Worm (Caenorhabditis elegans) whole organism, L1 larva: ENCODE measurements around the gene F25H8.2.
A peak's percentile ranks its signal among the peaks of the same experiment; 100 is the strongest.
"Not testable (repeated sequence)": the region's sequence is repeated elsewhere in the genome, so short reads cannot be mapped to it uniquely, and the experiment has no call there.

Experiments used
- C16A3.4 ChIP-seq: fragments of 150-350 bp; optimal IDR thresholded peaks from 2 replicates; lab custom pipeline; 2014; ENCODE audit warnings: missing biosample characterization, missing genetic modification characterization
- C34B4.2 ChIP-seq: sonication (generic microtip); optimal IDR thresholded peaks from 2 replicates; lab custom pipeline; 2017; ENCODE audit warnings: mild to moderate bottlenecking, missing genetic modification characterization, missing compliant biosample characterization
- F16B12.6 ChIP-seq: fragments of 150-350 bp; optimal IDR thresholded peaks from 2 replicates; lab custom pipeline; 2014; ENCODE audit warnings: missing biosample characterization, missing genetic modification characterization
- aha-1 ChIP-seq: fragments of 150-350 bp; optimal IDR thresholded peaks from 2 replicates; lab custom pipeline; 2014; ENCODE audit warnings: missing biosample characterization, missing genetic modification characterization
- aly-2 ChIP-seq: fragments of 150-350 bp; optimal IDR thresholded peaks from 2 replicates; lab custom pipeline; 2014; ENCODE audit warnings: missing biosample characterization, missing genetic modification characterization
- ama-1 ChIP-seq: fragments of 150-350 bp; optimal IDR thresholded peaks from 2 replicates; lab custom pipeline; 2014
- blmp-1 ChIP-seq: fragments of 150-350 bp; optimal IDR thresholded peaks from 2 replicates; lab custom pipeline; 2014; ENCODE audit warnings: missing biosample characterization, missing genetic modification characterization
- ceh-8 ChIP-seq: fragments of 200-800 bp; sonication (Bioruptor generic); optimal IDR thresholded peaks from 2 replicates; lab custom pipeline; 2018; ENCODE audit warnings: mild to moderate bottlenecking, missing genetic modification characterization, moderate library complexity, missing compliant biosample characterization
- ceh-82 ChIP-seq, 3 experiments: fragments of 150-350 bp in 1 of 3; sonication (generic microtip) in 2 of 3; optimal IDR thresholded peaks; 2 replicates each; lab custom pipeline; 2014 to 2017; ENCODE audit warnings: missing biosample characterization in 3 of 3, missing genetic modification characterization in 3 of 3
- ceh-88 ChIP-seq: fragments of 200-800 bp; sonication (Bioruptor generic); IDR thresholded peaks from 2 replicates; pipeline ENCODE4 v1.3.6; 2022; ENCODE audit warnings: missing genetic modification characterization, missing compliant biosample characterization
- efl-1 ChIP-seq, 4 experiments: fragments of 150-350 bp; optimal IDR thresholded peaks in 3 of 4; peaks in 1 of 4; 1 replicate in 1 of 4; 2 replicates in 3 of 4; lab custom pipeline; 2014; ENCODE audit warnings: missing biosample characterization in 2 of 4, missing genetic modification characterization in 2 of 4, missing genetic modification reagents in 2 of 4
- egl-27 ChIP-seq, 2 experiments: fragments of 150-350 bp in 1 of 2; sonication (generic microtip); optimal IDR thresholded peaks; 3 replicates each; lab custom pipeline; 2017 to 2018; ENCODE audit warnings: missing biosample characterization in 2 of 2, missing genetic modification characterization in 2 of 2, missing genetic modification reagents in 2 of 2
- elt-3 ChIP-seq, 6 experiments: fragments of 150-350 bp in 1 of 6; sonication (generic microtip); optimal IDR thresholded peaks; 2 replicates each; lab custom pipeline; 2017 to 2018; ENCODE audit warnings: missing biosample characterization in 6 of 6, missing genetic modification characterization in 6 of 6, inconsistent platforms in 1 of 6
- fkh-4 ChIP-seq: sonication (generic microtip); optimal IDR thresholded peaks from 2 replicates; lab custom pipeline; 2016; ENCODE audit warnings: missing compliant biosample characterization, missing genetic modification characterization, borderline replicate concordance
- fkh-8 ChIP-seq: sonication (generic microtip); optimal IDR thresholded peaks from 2 replicates; lab custom pipeline; 2016; ENCODE audit warnings: mild to moderate bottlenecking, missing genetic modification characterization, missing compliant biosample characterization
- hlh-17 ChIP-seq: fragments of 200-800 bp; sonication (Bioruptor generic); optimal IDR thresholded peaks from 2 replicates; lab custom pipeline; 2018; ENCODE audit warnings: missing genetic modification characterization, mild to moderate bottlenecking, missing compliant biosample characterization, moderate library complexity, borderline replicate concordance
- lin-15B ChIP-seq: fragments of 150-350 bp; sonication (generic microtip); optimal IDR thresholded peaks from 3 replicates; lab custom pipeline; 2014; ENCODE audit warnings: missing biosample characterization, missing genetic modification characterization
- lsy-2 ChIP-seq, 2 experiments: fragments of 150-350 bp; optimal IDR thresholded peaks; 2 replicates each; lab custom pipeline; 2014; ENCODE audit warnings: missing biosample characterization in 2 of 2, missing genetic modification characterization in 2 of 2
- nhr-19 ChIP-seq: fragments of 200-800 bp; sonication (Bioruptor generic); conservative IDR thresholded peaks from 2 replicates; pipeline ENCODE4 v1.3.6; 2022; ENCODE audit warnings: missing genetic modification characterization, missing compliant biosample characterization
- nhr-20 ChIP-seq: sonication (generic microtip); optimal IDR thresholded peaks from 2 replicates; lab custom pipeline; 2016; ENCODE audit warnings: mild to moderate bottlenecking, missing genetic modification characterization, missing compliant biosample characterization
- nhr-71 ChIP-seq: sonication (generic microtip); optimal IDR thresholded peaks from 2 replicates; lab custom pipeline; 2016; ENCODE audit warnings: mild to moderate bottlenecking, missing genetic modification characterization, moderate library complexity, missing compliant biosample characterization
- nhr-85 ChIP-seq: sonication (generic microtip); peaks from one replicate; lab custom pipeline; 2016; ENCODE audit warnings: missing genetic modification characterization, inconsistent platforms, missing compliant biosample characterization
- pqm-1 ChIP-seq: sonication (generic microtip); optimal IDR thresholded peaks from 3 replicates; lab custom pipeline; 2017; ENCODE audit warnings: missing biosample characterization, missing genetic modification characterization
- rnt-1 ChIP-seq: sonication (generic microtip); optimal IDR thresholded peaks from 2 replicates; lab custom pipeline; 2016; ENCODE audit warnings: mild to moderate bottlenecking, missing genetic modification characterization, moderate library complexity, missing compliant biosample characterization
- skn-1 ChIP-seq: fragments of 150-350 bp; optimal IDR thresholded peaks from 2 replicates; lab custom pipeline; 2014; ENCODE audit warnings: missing biosample characterization, missing genetic modification characterization
- sptf-1 ChIP-seq: fragments of 150-350 bp; optimal IDR thresholded peaks from 2 replicates; lab custom pipeline; 2014; ENCODE audit warnings: missing biosample characterization, missing genetic modification characterization
- sup-37 ChIP-seq: fragments of 200-800 bp; sonication (Bioruptor generic); optimal IDR thresholded peaks from 2 replicates; lab custom pipeline; 2018; ENCODE audit warnings: mild to moderate bottlenecking, missing genetic modification characterization, missing compliant biosample characterization
- unc-86 ChIP-seq: sonication (generic microtip); optimal IDR thresholded peaks from 2 replicates; lab custom pipeline; 2016; ENCODE audit warnings: missing genetic modification characterization, missing compliant biosample characterization
- xbp-1 ChIP-seq: sonication (generic microtip); optimal IDR thresholded peaks from 2 replicates; lab custom pipeline; 2016; ENCODE audit warnings: missing genetic modification characterization, missing compliant biosample characterization

Gene F25H8.2

ce11 chrIV:9884257-9884656, 47.8 kb upstream of the F25H8.2 start, which contains the start of the genes prp-18 and mccc-1 (continued):
- TF ChIP-seq C34B4.2 (tag; lab: Kevin White, UChicago): no peak
- peak in 1 of 2 experiments; percentile 57 for TF ChIP-seq lsy-2 (tag; optimal IDR thresholded peaks at IDR 0.05; lab: Kevin White, UChicago)
- no peak for TF ChIP-seq fkh-4 (tag; lab: Kevin White, UChicago)
- no peak for TF ChIP-seq elt-3 (tag; optimal IDR thresholded peaks at IDR 0.05; lab: Kevin White, UChicago)
- TF ChIP-seq sup-37 (GFP tag; lab: Kevin White, UChicago): no peak
- TF ChIP-seq ceh-88 (GFP tag; lab: Robert Waterston, UW): no peak

- TF ChIP-seq efl-1 (optimal IDR thresholded peaks at IDR 0.05; lab: Kevin White, UChicago): no peak
- TF ChIP-seq efl-1 (GFP tag; optimal IDR thresholded peaks at IDR 0.05 in 1 of 2; lab: Kevin White, UChicago): peak in 1 of 2 experiments; percentile 43
- no peak for TF ChIP-seq blmp-1 (tag; lab: Kevin White, UChicago)
Observed at ce11 chrIV:9889857-9890256, 42.2 kb upstream of the F25H8.2 start, which contains the start of gene ttbk-3. Gene ttbk-3 (minus strand): TSS chrIV:9889957.

ce11 chrIV:9891938-9892337, 40.1 kb upstream of the F25H8.2 start, which contains the start of gene F32B6.4:
Gene F32B6.4 (minus strand): TSS chrIV:9892038.
- TF ChIP-seq aly-2 (tag; lab: Kevin White, UChicago) (no peak), nhr-19 (GFP tag; lab: Robert Waterston, UW) (no peak), nhr-71 (tag; lab: Kevin White, UChicago) (no peak), unc-86 (no peak), C16A3.4 (tag; lab: Kevin White, UChicago) (no peak), aha-1 (tag; lab: Kevin White, UChicago) (no peak), lsy-2 (tag; optimal IDR thresholded peaks at IDR 0.05; lab: Kevin White, UChicago) (no peak), ama-1 (lab: Kevin White, UChicago) (no peak), blmp-1 (tag; lab: Kevin White, UChicago) (no peak), egl-27 (tag; optimal IDR thresholded peaks at IDR 0.05; lab: Kevin White, UChicago) (no peak), rnt-1 (tag; lab: Kevin White, UChicago) (no peak), nhr-20 (tag; lab: Kevin White, UChicago) (no peak), nhr-85 (tag; lab: Kevin White, UChicago) (no peak), F16B12.6 (tag; lab: Kevin White, UChicago) (no peak), ceh-88 (GFP tag; lab: Robert Waterston, UW) (no peak), sptf-1 (tag; lab: Kevin White, UChicago) (no peak), xbp-1 (tag; lab: Kevin White, UChicago) (no peak), pqm-1 (tag; lab: Kevin White, UChicago) (no peak), fkh-8 (tag; lab: Kevin White, UChicago) (no peak)

- TF ChIP-seq lin-15B; unc-86; ceh-8 (GFP tag; lab: Kevin White, UChicago): not testable (repeated sequence)
Observed at ce11 chrIV:9893649-9894048, 38.4 kb upstream of the F25H8.2 start, which contains the start of gene sss-1. Gene sss-1 (minus strand): TSS chrIV:9893749.

- not testable (repeated sequence) for TF ChIP-seq sup-37 (GFP tag; lab: Kevin White, UChicago); aly-2 (tag; lab: Kevin White, UChicago); skn-1
Observed at ce11 chrIV:9894331-9894730, 37.7 kb upstream of the F25H8.2 start, which contains the start of gene msp-77. Gene msp-77 (plus strand): TSS chrIV:9894631.

- TF ChIP-seq hlh-17 (GFP tag; lab: Kevin White, UChicago): no peak
Observed at ce11 chrIV:9895088-9895487, 36.9 kb upstream of the F25H8.2 start, which contains the start of gene ssp-32. Gene ssp-32 (plus strand): TSS chrIV:9895388.

- TF ChIP-seq sptf-1 (tag; lab: Kevin White, UChicago): no peak
- no peak for TF ChIP-seq efl-1 (optimal IDR thresholded peaks at IDR 0.05; lab: Kevin White, UChicago)
- TF ChIP-seq efl-1 (GFP tag; optimal IDR thresholded peaks at IDR 0.05 in 1 of 2; lab: Kevin White, UChicago): peak in 1 of 2 experiments; percentile 21
- no peak for TF ChIP-seq ceh-82 (tag; optimal IDR thresholded peaks at IDR 0.05; lab: Kevin White, UChicago)
Observed at ce11 chrIV:9898712-9899111, 33.3 kb upstream of the F25H8.2 start, which contains the start of gene tbc-3. Gene tbc-3 (plus strand): TSS chrIV:9899012.
